Worm (Caenorhabditis elegans) whole organism, mixed stage, embryonic: Measurements from ENCODE around the gene F56A8.4.

ENCODE experiments used
- bed-3 ChIP-seq: fragments of 200-800 bp; sonication (Bioruptor generic); optimal IDR thresholded peaks from 3 replicates; lab custom pipeline; 2018; ENCODE audit warnings: mild to moderate bottlenecking, missing genetic modification characterization, moderate library complexity, missing compliant biosample characterization
- ceh-39 ChIP-seq: fragments of 150-350 bp; optimal IDR thresholded peaks from 2 replicates; lab custom pipeline; 2014; ENCODE audit warnings: missing biosample characterization, missing genetic modification characterization
- ceh-83 ChIP-seq: fragments of 200-800 bp; sonication (Bioruptor generic); optimal IDR thresholded peaks from 2 replicates; lab custom pipeline; 2018; ENCODE audit warnings: mild to moderate bottlenecking, missing genetic modification characterization, missing compliant biosample characterization
- ces-1 ChIP-seq: fragments of 150-350 bp; optimal IDR thresholded peaks from 2 replicates; lab custom pipeline; 2014; ENCODE audit warnings: missing biosample characterization, missing genetic modification reagents, missing genetic modification characterization
- drap-1 ChIP-seq: fragments of 200-800 bp; sonication (Bioruptor generic); optimal IDR thresholded peaks from 3 replicates; lab custom pipeline; 2018; ENCODE audit warnings: mild to moderate bottlenecking, missing genetic modification characterization, missing compliant biosample characterization
- elt-1 ChIP-seq: sonication (generic microtip); optimal IDR thresholded peaks from 2 replicates; lab custom pipeline; 2017; ENCODE audit warnings: missing genetic modification characterization, mild to moderate bottlenecking, missing compliant biosample characterization, antibody characterized with exemption, moderate library complexity, borderline replicate concordance; ENCODE audit not compliant: insufficient read depth
- elt-3 ChIP-seq: fragments of 150-350 bp; optimal IDR thresholded peaks from 2 replicates; lab custom pipeline; 2014; ENCODE audit warnings: missing biosample characterization, missing genetic modification characterization
- lin-13 ChIP-seq: fragments of 150-350 bp; optimal IDR thresholded peaks from 2 replicates; lab custom pipeline; 2014; ENCODE audit warnings: missing biosample characterization, missing genetic modification characterization
- mab-5 ChIP-seq: fragments of 150-350 bp; optimal IDR thresholded peaks from 2 replicates; lab custom pipeline; 2014; ENCODE audit warnings: missing biosample characterization, missing genetic modification characterization
- nhr-237 ChIP-seq: fragments of 150-350 bp; optimal IDR thresholded peaks from 2 replicates; lab custom pipeline; 2014; ENCODE audit warnings: missing biosample characterization, missing genetic modification characterization
- nhr-28 ChIP-seq: fragments of 150-350 bp; optimal IDR thresholded peaks from 2 replicates; lab custom pipeline; 2014; ENCODE audit warnings: missing biosample characterization, missing genetic modification characterization
- pha-4 ChIP-seq: fragments of 150-350 bp; optimal IDR thresholded peaks from 2 replicates; lab custom pipeline; 2018; ENCODE audit warnings: missing biosample characterization, missing genetic modification reagents, missing genetic modification characterization
- sem-2 ChIP-seq: fragments of 200-800 bp; sonication (Bioruptor generic); optimal IDR thresholded peaks from 2 replicates; lab custom pipeline; 2018; ENCODE audit warnings: mild to moderate bottlenecking, missing genetic modification characterization, missing compliant biosample characterization
- sptf-1 ChIP-seq: sonication (generic microtip); optimal IDR thresholded peaks from 2 replicates; lab custom pipeline; 2017; ENCODE audit warnings: mild to moderate bottlenecking, missing genetic modification characterization, moderate library complexity, missing compliant biosample characterization
- tbx-8 ChIP-seq: fragments of 200-800 bp; sonication (Bioruptor generic); optimal IDR thresholded peaks from 2 replicates; lab custom pipeline; 2018; ENCODE audit warnings: mild to moderate bottlenecking, missing genetic modification characterization, moderate library complexity, missing compliant biosample characterization
- unc-120 ChIP-seq: sonication (generic microtip); optimal IDR thresholded peaks from 2 replicates; lab custom pipeline; 2017; ENCODE audit warnings: missing genetic modification characterization, missing compliant biosample characterization; ENCODE audit not compliant: poor library complexity, severe bottlenecking
- unc-39 ChIP-seq: fragments of 150-350 bp; optimal IDR thresholded peaks from 2 replicates; lab custom pipeline; 2014; ENCODE audit warnings: missing biosample characterization, missing genetic modification characterization
- unc-62 ChIP-seq: fragments of 150-350 bp; optimal IDR thresholded peaks from 2 replicates; lab custom pipeline; 2014; ENCODE audit warnings: missing biosample characterization, missing genetic modification reagents, missing genetic modification characterization
- zip-8 ChIP-seq: fragments of 150-350 bp; optimal IDR thresholded peaks from 2 replicates; lab custom pipeline; 2014; ENCODE audit warnings: missing biosample characterization, missing genetic modification characterization
- ztf-11 ChIP-seq: fragments of 150-350 bp; optimal IDR thresholded peaks from 2 replicates; lab custom pipeline; 2014; ENCODE audit warnings: missing biosample characterization, missing genetic modification characterization

F56A8.4 gene

DNA sequence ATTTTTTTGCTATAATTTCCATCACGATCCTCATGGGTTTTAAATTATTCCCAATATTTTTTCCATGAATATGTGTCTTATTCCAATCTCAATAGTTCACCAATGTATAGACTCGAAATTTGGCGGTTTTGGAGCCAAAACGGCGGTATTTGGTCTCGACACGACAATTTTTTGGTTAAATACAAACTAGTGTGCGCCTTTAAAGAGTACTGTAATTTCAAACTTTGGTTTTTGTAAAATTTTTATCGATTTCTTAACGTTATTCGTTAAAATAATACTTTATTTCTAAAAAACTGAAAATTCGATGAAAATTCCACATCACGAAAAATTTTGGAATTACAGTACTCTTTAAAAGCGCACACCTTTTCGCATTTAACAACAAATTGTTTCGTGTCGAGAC, 51.5 kb downstream of the F56A8.4 start:
- TF ChIP-seq elt-3 (no peak), sptf-1 (tag; lab: Kevin White, UChicago) (no peak), mab-5 (tag; lab: Kevin White, UChicago) (no peak), nhr-237 (no peak), zip-8 (no peak), ceh-39 (tag; lab: Kevin White, UChicago) (no peak), bed-3 (GFP tag; lab: Kevin White, UChicago) (no peak), pha-4 (no peak), unc-62 (GFP tag; lab: Kevin White, UChicago) (no peak), unc-39 (no peak), elt-1 (tag; lab: Kevin White, UChicago) (no peak), drap-1 (GFP tag; lab: Kevin White, UChicago) (no peak), ces-1 (no peak), sem-2 (GFP tag; lab: Kevin White, UChicago) (no peak), nhr-28 (no peak), ztf-11 (tag; lab: Kevin White, UChicago) (no peak), lin-13 (tag; lab: Kevin White, UChicago) (no peak), ceh-83 (GFP tag; lab: Kevin White, UChicago) (no peak), unc-120 (tag; lab: Kevin White, UChicago) (no peak), tbx-8 (GFP tag; lab: Kevin White, UChicago) (no peak)
